Worm (Caenorhabditis elegans) whole organism, L4 larva: ENCODE measurements around the gene Y57G11C.51.

Experiments
- D1046.2 ChIP-seq: fragments of 200-800 bp; sonication (Bioruptor generic); IDR thresholded peaks from 2 replicates; pipeline ENCODE4 v1.3.6; 2022; ENCODE audit warnings: missing genetic modification characterization, missing compliant biosample characterization
- Y105C5A.15 ChIP-seq: fragments of 200-800 bp; sonication (Bioruptor generic); IDR thresholded peaks from 2 replicates; pipeline ENCODE4 v1.3.6; 2022; ENCODE audit warnings: missing genetic modification characterization, missing compliant biosample characterization
- ces-1 ChIP-seq: fragments of 150-350 bp; sonication (generic microtip); optimal IDR thresholded peaks from 4 replicates; lab custom pipeline; 2014; ENCODE audit warnings: missing biosample characterization, missing genetic modification reagents, missing genetic modification characterization
- egl-43 ChIP-seq: fragments of 200-800 bp; sonication (Bioruptor generic); IDR thresholded peaks from 2 replicates; pipeline ENCODE4 v1.3.6; 2022; ENCODE audit warnings: missing genetic modification reagents, missing genetic modification characterization, missing compliant biosample characterization
- lin-38 ChIP-seq: fragments of 200-800 bp; sonication (Bioruptor generic); IDR thresholded peaks from 2 replicates; pipeline ENCODE4 v1.3.6; 2022; ENCODE audit warnings: missing genetic modification reagents, missing genetic modification characterization, missing compliant biosample characterization
- lir-3 ChIP-seq: sonication (generic microtip); optimal IDR thresholded peaks from 2 replicates; lab custom pipeline; 2016; ENCODE audit warnings: mild to moderate bottlenecking, missing genetic modification characterization, missing compliant biosample characterization
- nhr-77 ChIP-seq: fragments of 150-350 bp; optimal IDR thresholded peaks from 2 replicates; lab custom pipeline; 2014; ENCODE audit warnings: missing biosample characterization, missing genetic modification characterization
- php-3 ChIP-seq: fragments of 200-800 bp; sonication (Bioruptor generic); IDR thresholded peaks from 2 replicates; pipeline ENCODE4 v1.3.6; 2022; ENCODE audit warnings: missing genetic modification reagents, missing genetic modification characterization, missing compliant biosample characterization
- pqm-1 ChIP-seq: sonication (generic microtip); optimal IDR thresholded peaks from 2 replicates; lab custom pipeline; 2017; ENCODE audit warnings: missing biosample characterization, missing genetic modification characterization
- unc-62 ChIP-seq, 3 experiments: fragments of 150-350 bp in 1 of 3; sonication (generic microtip); optimal IDR thresholded peaks in 2 of 3; peaks in 1 of 3; 1 replicate in 1 of 3; 2 replicates in 2 of 3; lab custom pipeline; 2014 to 2017; ENCODE audit warnings: missing biosample characterization in 3 of 3, missing genetic modification characterization in 3 of 3, missing genetic modification reagents in 3 of 3, missing genotype in 1 of 3
- zfp-3 ChIP-seq: fragments of 200-800 bp; sonication (Bioruptor generic); conservative IDR thresholded peaks from 2 replicates; pipeline ENCODE4 v1.3.6; 2022; ENCODE audit warnings: missing genetic modification reagents, missing genetic modification characterization, missing compliant biosample characterization
- ztf-7 ChIP-seq: fragments of 150-350 bp; optimal IDR thresholded peaks from 2 replicates; lab custom pipeline; 2014; ENCODE audit warnings: missing biosample characterization, missing genetic modification characterization

DNA sequence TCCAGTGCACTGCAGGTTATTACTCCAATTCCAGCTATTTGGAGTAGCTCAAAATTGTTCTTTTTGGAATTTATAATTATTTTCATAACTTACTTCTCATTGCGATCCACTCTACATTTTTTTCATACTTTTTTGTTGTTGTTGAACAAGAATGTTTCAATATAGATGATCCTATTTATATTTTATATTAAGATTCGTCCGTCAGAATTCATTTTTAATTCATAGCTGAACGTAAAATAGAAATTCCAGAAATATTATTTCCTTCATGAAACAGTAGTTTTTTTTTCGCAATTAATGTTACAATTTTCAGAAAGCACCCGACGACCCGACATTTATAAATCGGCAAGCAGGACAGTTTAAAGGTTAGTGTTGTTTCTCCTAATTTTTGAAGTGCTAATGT is 46.1 kb downstream of the Y57G11C.51 start, which contains the start of gene Y57G11C.42:
- TF ChIP-seq zfp-3 = no peak
- TF ChIP-seq pqm-1 (tag; lab: Kevin White, UChicago) = no peak
- TF ChIP-seq Y105C5A.15 (GFP tag; lab: Robert Waterston, UW) = no peak
- TF ChIP-seq ztf-7 (tag; lab: Kevin White, UChicago) = no peak
- no peak for TF ChIP-seq ces-1 (GFP tag; lab: Kevin White, UChicago)
- no peak for TF ChIP-seq lir-3
- no peak for TF ChIP-seq lin-38
- no peak for TF ChIP-seq egl-43
- no peak for TF ChIP-seq php-3 (GFP tag; lab: Robert Waterston, UW)
- TF ChIP-seq unc-62 (GFP tag; optimal IDR thresholded peaks at IDR 0.05 in 1 of 2; lab: Kevin White, UChicago) = no peak
- no peak for TF ChIP-seq unc-62 (tag; optimal IDR thresholded peaks at IDR 0.05; lab: Kevin White, UChicago)
- no peak for TF ChIP-seq D1046.2 (GFP tag; lab: Robert Waterston, UW)
- TF ChIP-seq nhr-77 = no peak
